Worm (Caenorhabditis elegans): ENCODE measurements around the gene cisd-3.1.

DNA sequence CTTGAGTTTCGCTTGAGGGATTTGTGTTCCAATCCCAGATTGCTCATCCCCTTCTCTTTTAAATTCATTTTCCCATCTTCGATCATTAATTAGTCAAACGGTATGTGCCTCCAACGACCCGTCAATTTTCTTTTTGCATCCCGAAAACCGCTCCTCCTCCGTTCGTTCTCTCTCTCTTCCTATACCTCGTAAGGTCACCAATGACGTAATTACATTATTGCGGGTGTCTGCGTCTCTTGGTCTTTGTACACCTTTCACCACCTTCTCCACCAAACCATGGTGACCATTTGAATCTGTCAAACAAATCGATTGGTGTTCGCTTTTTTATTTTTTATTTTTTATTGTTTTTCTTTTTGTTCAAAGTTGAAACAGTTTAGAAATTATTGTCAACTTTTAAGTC, 27.5 kb upstream of the cisd-3.1 start:
- no peak for TF ChIP-seq snpc-1.3 (tag; optimal IDR thresholded peaks at IDR 0.05; ENCODE audit: insufficient read depth)
- no peak for TF ChIP-seq ztf-28 (GFP tag; IDR thresholded peaks at IDR 0.05)
- no peak for TF ChIP-seq ets-4 (GFP tag; optimal IDR thresholded peaks at IDR 0.05)
- no peak for TF ChIP-seq B0035.1 (tag; optimal IDR thresholded peaks at IDR 0.05)
- TF ChIP-seq nfya-2 (GFP tag; IDR thresholded peaks at IDR 0.05): no peak
- TF ChIP-seq F10E7.11 (tag; optimal IDR thresholded peaks at IDR 0.05): no peak
- TF ChIP-seq madf-6 (GFP tag; IDR thresholded peaks at IDR 0.05): no peak
